Fruit fly (Drosophila melanogaster) whole organism, embryonic: Measurements from ENCODE around the gene CG8034.

Experiments
- Atf-2 ChIP-seq: fragments of 200-800 bp; sonication (Bioruptor generic); optimal IDR thresholded peaks from 2 replicates; lab custom pipeline; 2016; ENCODE audit warnings: missing biosample characterization, missing genetic modification characterization
- CG10366 ChIP-seq: fragments of 200-800 bp; sonication (Bioruptor generic); IDR thresholded peaks from 2 replicates; pipeline ENCODE4 v1.3.6; 2022; ENCODE audit warnings: missing biosample characterization, missing genetic modification characterization
- CG11085 ChIP-seq: fragments of 200-800 bp; sonication (Bioruptor generic); IDR thresholded peaks from 2 replicates; pipeline ENCODE4 v1.3.6; 2022; ENCODE audit warnings: missing biosample characterization, missing genetic modification characterization
- CG11247 ChIP-seq: fragments of 200-800 bp; sonication (Bioruptor generic); IDR thresholded peaks from 2 replicates; pipeline ENCODE4 v1.3.6; 2022; ENCODE audit warnings: missing biosample characterization, missing genetic modification characterization
- CG12299 ChIP-seq: fragments of 200-800 bp; sonication (Bioruptor generic); optimal IDR thresholded peaks from 2 replicates; lab custom pipeline; 2018; ENCODE audit warnings: missing biosample characterization, mild to moderate bottlenecking, missing genetic modification characterization
- CG12659 ChIP-seq: fragments of 200-800 bp; sonication (Bioruptor generic); optimal IDR thresholded peaks from 3 replicates; lab custom pipeline; 2017; ENCODE audit warnings: mild to moderate bottlenecking, missing biosample characterization, missing genetic modification reagents, missing genetic modification characterization
- CG13894 ChIP-seq: fragments of 200-800 bp; sonication (Bioruptor generic); optimal IDR thresholded peaks from 3 replicates; lab custom pipeline; 2018; ENCODE audit warnings: missing biosample characterization, mild to moderate bottlenecking, missing genetic modification characterization, moderate library complexity
- CG14441 ChIP-seq: fragments of 200-800 bp; sonication (Bioruptor generic); IDR thresholded peaks from 2 replicates; pipeline ENCODE4 v1.3.6; 2022; ENCODE audit warnings: missing biosample characterization, missing genetic modification characterization
- CG14710 ChIP-seq: fragments of 200-800 bp; sonication (Bioruptor generic); optimal IDR thresholded peaks from 3 replicates; lab custom pipeline; 2019; ENCODE audit warnings: missing biosample characterization, mild to moderate bottlenecking, missing genetic modification characterization, moderate library complexity
- CG14860 ChIP-seq: fragments of 200-800 bp; sonication (Bioruptor generic); IDR thresholded peaks from 3 replicates; pipeline ENCODE4 v1.3.6; 2022; ENCODE audit warnings: missing biosample characterization, missing genetic modification characterization; ENCODE audit not compliant: partially characterized antibody
- CG1602 ChIP-seq: fragments of 200-800 bp; sonication (Bioruptor generic); optimal IDR thresholded peaks from 3 replicates; lab custom pipeline; 2016; ENCODE audit warnings: missing biosample characterization, missing genetic modification characterization
- CG18619 ChIP-seq: fragments of 200-800 bp; sonication (Bioruptor generic); optimal IDR thresholded peaks from 3 replicates; lab custom pipeline; 2017; ENCODE audit warnings: missing biosample characterization, mild to moderate bottlenecking, missing genetic modification characterization
- CG5180 ChIP-seq: fragments of 200-800 bp; sonication (Bioruptor generic); optimal IDR thresholded peaks from 3 replicates; lab custom pipeline; 2017; ENCODE audit warnings: missing biosample characterization, missing genetic modification characterization, mild to moderate bottlenecking, moderate library complexity, missing genetic modification reagents
- CG6854 ChIP-seq: fragments of 200-800 bp; sonication (Bioruptor generic); optimal IDR thresholded peaks from 3 replicates; lab custom pipeline; 2017; ENCODE audit warnings: missing biosample characterization, mild to moderate bottlenecking, missing genetic modification characterization
- CG8281 ChIP-seq: fragments of 200-800 bp; sonication (Bioruptor generic); optimal IDR thresholded peaks from 2 replicates; lab custom pipeline; 2018; ENCODE audit warnings: missing biosample characterization, mild to moderate bottlenecking, missing genetic modification characterization, moderate library complexity
- CG9876 ChIP-seq: fragments of 200-800 bp; sonication (Bioruptor generic); optimal IDR thresholded peaks from 2 replicates; lab custom pipeline; 2016; ENCODE audit warnings: missing biosample characterization, missing genetic modification characterization
- CHES-1-like ChIP-seq: fragments of 200-800 bp; sonication (Bioruptor generic); optimal IDR thresholded peaks from 2 replicates; lab custom pipeline; 2016; ENCODE audit warnings: missing biosample characterization, missing genetic modification characterization
- CTCF ChIP-seq: fragments of 200-800 bp; sonication (Bioruptor generic); optimal IDR thresholded peaks from 2 replicates; lab custom pipeline; 2017; ENCODE audit warnings: missing biosample characterization, mild to moderate bottlenecking, missing genetic modification characterization, moderate library complexity
- Camta ChIP-seq: fragments of 200-800 bp; sonication (Bioruptor generic); optimal IDR thresholded peaks from 2 replicates; lab custom pipeline; 2016; ENCODE audit warnings: missing biosample characterization, missing genetic modification characterization
- D19A ChIP-seq: fragments of 200-800 bp; optimal IDR thresholded peaks from 3 replicates; lab custom pipeline; 2019; ENCODE audit warnings: missing biosample characterization, mild to moderate bottlenecking, missing genetic modification characterization, moderate library complexity
- Gsc ChIP-seq: fragments of 200-800 bp; sonication (Bioruptor generic); IDR thresholded peaks from 2 replicates; pipeline ENCODE4 v1.3.6; 2022; ENCODE audit warnings: missing biosample characterization, missing genetic modification characterization
- HmgD ChIP-seq: fragments of 200-800 bp; sonication (Bioruptor generic); optimal IDR thresholded peaks from 3 replicates; lab custom pipeline; 2016; ENCODE audit warnings: missing biosample characterization, missing genetic modification characterization
- Med ChIP-seq: fragments of 200-800 bp; sonication (Bioruptor generic); peaks from one replicate; lab custom pipeline; 2016; ENCODE audit warnings: missing biosample characterization, missing genetic modification characterization, mild to moderate bottlenecking, inconsistent platforms, moderate library complexity
- Meics ChIP-seq: fragments of 200-800 bp; sonication (Bioruptor generic); optimal IDR thresholded peaks from 2 replicates; lab custom pipeline; 2017; ENCODE audit warnings: missing biosample characterization, mild to moderate bottlenecking, missing genetic modification characterization
- Sry-δ ChIP-seq: fragments of 200-800 bp; sonication (Bioruptor generic); optimal IDR thresholded peaks from 2 replicates; lab custom pipeline; 2016; ENCODE audit warnings: missing biosample characterization, missing genetic modification characterization
- Stat92E ChIP-seq, 3 experiments: fragments of >200 bp in 2 of 3; fragments of 200-800 bp in 1 of 3; sonication (Bioruptor generic) in 1 of 3; optimal IDR thresholded peaks; 2 replicates each; lab custom pipeline; 2017 to 2019; ENCODE audit warnings: missing biosample characterization in 3 of 3, missing genetic modification characterization in 3 of 3, mild to moderate bottlenecking in 1 of 3, moderate library complexity in 1 of 3
- Xrp1 ChIP-seq: fragments of 200-800 bp; sonication (Bioruptor generic); IDR thresholded peaks from 2 replicates; pipeline ENCODE4 v1.3.6; 2022; ENCODE audit warnings: missing biosample characterization, missing genetic modification characterization
- amos ChIP-seq: fragments of 200-800 bp; sonication (Bioruptor generic); IDR thresholded peaks from 2 replicates; pipeline ENCODE4 v1.3.6; 2022; ENCODE audit warnings: missing biosample characterization, missing genetic modification characterization; ENCODE audit not compliant: partially characterized antibody
- aop ChIP-seq: fragments of 200-800 bp; sonication (Bioruptor generic); IDR thresholded peaks from 2 replicates; pipeline ENCODE4 v1.3.6; 2022; ENCODE audit warnings: missing biosample characterization, missing genetic modification characterization
- crc ChIP-seq: fragments of 200-800 bp; sonication (Bioruptor generic); optimal IDR thresholded peaks from 2 replicates; lab custom pipeline; 2016; ENCODE audit warnings: missing biosample characterization, missing genetic modification characterization
- danr ChIP-seq: fragments of 200-800 bp; sonication (Bioruptor generic); IDR thresholded peaks from 2 replicates; pipeline ENCODE4 v1.3.6; 2022; ENCODE audit warnings: missing biosample characterization, missing genetic modification characterization
- dmrt11E ChIP-seq: fragments of 200-800 bp; sonication (Bioruptor generic); optimal IDR thresholded peaks from 3 replicates; lab custom pipeline; 2018; ENCODE audit warnings: missing biosample characterization, mild to moderate bottlenecking, missing genetic modification characterization, moderate library complexity
- en ChIP-seq: fragments of 200-800 bp; sonication (Bioruptor generic); optimal IDR thresholded peaks from 2 replicates; lab custom pipeline; 2016; ENCODE audit warnings: missing biosample characterization, missing genetic modification characterization
- exex ChIP-seq: fragments of 200-800 bp; sonication (Bioruptor generic); optimal IDR thresholded peaks from 4 replicates; lab custom pipeline; 2018; ENCODE audit warnings: missing biosample characterization, mild to moderate bottlenecking, missing genetic modification characterization, moderate library complexity
- fd96Cb ChIP-seq: fragments of 200-800 bp; sonication (Bioruptor generic); optimal IDR thresholded peaks from 2 replicates; lab custom pipeline; 2018; ENCODE audit warnings: missing biosample characterization, mild to moderate bottlenecking, missing genetic modification characterization, moderate library complexity
- gsb ChIP-seq: fragments of 200-800 bp; sonication (Bioruptor generic); IDR thresholded peaks from 2 replicates; pipeline ENCODE4 v1.3.6; 2022; ENCODE audit warnings: missing biosample characterization, missing genetic modification characterization
- gsb-n ChIP-seq: fragments of 200-800 bp; sonication (Bioruptor generic); optimal IDR thresholded peaks from 3 replicates; lab custom pipeline; 2018; ENCODE audit warnings: missing biosample characterization, mild to moderate bottlenecking, missing genetic modification characterization
- hkb ChIP-seq, 2 experiments: fragments of 200-800 bp in 1 of 2; fragments of >200 bp in 1 of 2; sonication (Bioruptor generic) in 1 of 2; IDR thresholded peaks in 1 of 2; optimal IDR thresholded peaks in 1 of 2; 2 replicates each; pipeline versions ENCODE4 v1.3.6 to Lab custom; 2017 to 2022; ENCODE audit warnings: missing biosample characterization in 1 of 2, missing genetic modification characterization in 1 of 2
- lola ChIP-seq, 3 experiments: fragments of >200 bp in 2 of 3; fragments of 200-800 bp in 1 of 3; sonication (Bioruptor generic) in 1 of 3; optimal IDR thresholded peaks; 2 replicates each; lab custom pipeline; 2017 to 2019; ENCODE audit warnings: missing biosample characterization in 3 of 3, missing genetic modification characterization in 3 of 3, mild to moderate bottlenecking in 1 of 3, moderate library complexity in 1 of 3
- nom ChIP-seq: fragments of 200-800 bp; sonication (Bioruptor generic); optimal IDR thresholded peaks from 2 replicates; lab custom pipeline; 2017; ENCODE audit warnings: missing biosample characterization, missing genetic modification characterization, mild to moderate bottlenecking, moderate library complexity, missing genetic modification reagents
- pan ChIP-seq, 4 experiments: fragments of >200 bp in 3 of 4; fragments of 200-800 bp in 1 of 4; sonication (Bioruptor generic) in 1 of 4; optimal IDR thresholded peaks in 3 of 4; IDR thresholded peaks in 1 of 4; 2 replicates each; pipeline versions ENCODE4 v1.3.6 to Lab custom; 2017 to 2022; ENCODE audit warnings: missing biosample characterization in 2 of 4, missing genetic modification characterization in 2 of 4, mixed read lengths in 1 of 4
- repo ChIP-seq: fragments of 200-800 bp; sonication (Bioruptor generic); optimal IDR thresholded peaks from 2 replicates; lab custom pipeline; 2016; ENCODE audit warnings: missing biosample characterization, missing genetic modification characterization
- schlank ChIP-seq: fragments of 200-800 bp; sonication (Bioruptor generic); optimal IDR thresholded peaks from 2 replicates; lab custom pipeline; 2018; ENCODE audit warnings: missing biosample characterization, mild to moderate bottlenecking, missing genetic modification characterization
- scrt ChIP-seq: fragments of 200-800 bp; sonication (Bioruptor generic); optimal IDR thresholded peaks from 2 replicates; lab custom pipeline; 2018; ENCODE audit warnings: missing biosample characterization, mild to moderate bottlenecking, missing genetic modification characterization, moderate library complexity
- sens ChIP-seq: fragments of 200-800 bp; sonication (Bioruptor generic); peaks from one replicate; lab custom pipeline; 2016; ENCODE audit warnings: missing biosample characterization, missing genetic modification characterization
- seq ChIP-seq: fragments of 200-800 bp; sonication (Bioruptor generic); IDR thresholded peaks from 2 replicates; pipeline ENCODE4 v1.3.6; 2022; ENCODE audit warnings: missing biosample characterization, missing genetic modification characterization
- vfl ChIP-seq: fragments of 200-800 bp; sonication (Bioruptor generic); optimal IDR thresholded peaks from 2 replicates; lab custom pipeline; 2016; ENCODE audit warnings: missing biosample characterization, missing genetic modification characterization
- wor ChIP-seq: fragments of 200-800 bp; sonication (Bioruptor generic); IDR thresholded peaks from 2 replicates; pipeline ENCODE4 v1.3.6; 2022; ENCODE audit warnings: missing biosample characterization, missing genetic modification characterization

Gene CG8034

DNA sequence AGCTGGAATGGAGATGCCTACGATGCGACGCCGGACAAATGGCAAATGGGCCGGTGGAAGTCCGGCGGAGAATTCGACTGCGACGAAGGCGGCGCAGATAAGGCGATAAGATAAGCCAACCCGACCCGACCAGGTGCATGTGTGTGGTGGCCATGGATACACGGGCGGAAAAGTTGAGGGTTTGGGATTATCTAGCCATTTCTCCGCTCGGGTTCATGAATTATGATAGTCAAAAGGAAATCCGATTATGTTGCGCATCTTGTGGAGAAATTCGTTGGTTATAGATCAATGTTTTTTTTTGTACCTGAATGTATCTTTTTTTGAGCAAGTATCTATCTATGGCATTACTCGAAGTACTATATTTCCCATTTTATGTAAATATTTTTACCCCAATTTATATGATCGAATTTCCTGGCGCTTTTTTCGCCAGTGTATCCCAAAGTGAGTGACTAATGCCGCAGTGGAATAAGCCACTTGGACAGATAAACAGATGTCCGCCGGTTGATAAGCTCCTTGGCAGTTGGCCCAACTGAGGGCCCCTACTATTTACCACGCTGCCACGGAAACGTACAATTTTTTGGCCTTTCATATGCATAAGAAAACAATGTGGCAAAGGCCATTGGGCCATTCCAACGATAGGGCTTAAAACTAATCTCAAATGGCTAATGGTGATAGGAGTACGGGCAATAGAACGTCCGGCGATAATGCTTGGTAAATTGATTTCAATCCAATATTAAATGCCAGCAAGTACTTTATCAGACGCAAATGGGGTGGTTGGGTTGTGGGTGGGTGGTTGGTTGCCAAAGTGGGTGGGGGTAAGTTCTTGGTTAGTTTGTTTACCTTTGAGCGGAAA lies 50.5 kb downstream of the CG8034 start, which contains the start of gene CG7992 (continued):
- TF ChIP-seq Stat92E (GFP tag; optimal IDR thresholded peaks at IDR 0.05; lab: Kevin White, UChicago) (no peak), seq (GFP tag; lab: Robert Waterston, UW) (no peak; the same call in 1 of the 2 replicates), Camta (GFP tag; lab: Kevin White, UChicago) (peak; percentile 16), vfl (GFP tag; lab: Kevin White, UChicago) (peak; percentile 12), sens (GFP tag; lab: Kevin White, UChicago) (peak; percentile 89), exex (peak; percentile 99), Gsc (GFP tag; lab: Robert Waterston, UW) (no peak), en (GFP tag; lab: Kevin White, UChicago) (no peak), Med (GFP tag; lab: Kevin White, UChicago) (peak; percentile 87), CG14710 (tag; lab: Kevin White, UChicago) (peak; percentile 1), CG11085 (no peak), CG5180 (peak; percentile 51), repo (GFP tag; lab: Kevin White, UChicago) (peak; percentile 34), CG18619 (GFP tag; lab: Kevin White, UChicago) (peak; percentile 46), gsb (GFP tag; lab: Robert Waterston, UW) (no peak), CG14860 (GFP tag; lab: Robert Waterston, UW) (no peak), dmrt11E (tag; lab: Kevin White, UChicago) (no peak), CG12659 (GFP tag; lab: Kevin White, UChicago) (peak; percentile 64), lola (GFP tag; optimal IDR thresholded peaks at IDR 0.05; lab: Kevin White, UChicago) (peak in 1 of 3 experiments; percentile 20), schlank (tag; lab: Kevin White, UChicago) (peak; percentile 5), hkb (optimal IDR thresholded peaks at IDR 0.05; lab: Kevin White, UChicago) (no peak), hkb (GFP tag; IDR thresholded peaks at IDR 0.05; lab: Robert Waterston, UW) (peak; percentile 58; the same call in 1 of the 2 replicates), CG10366 (GFP tag; lab: Robert Waterston, UW) (peak; percentile 23; the same call in 1 of the 2 replicates), CG13894 (tag; lab: Kevin White, UChicago) (peak; percentile 4), gsb-n (tag; lab: Kevin White, UChicago) (no peak), CG11247 (GFP tag; lab: Robert Waterston, UW) (no peak), crc (GFP tag; lab: Kevin White, UChicago) (peak; percentile 51), wor (GFP tag; lab: Robert Waterston, UW) (no peak), D19A (no peak), CTCF (no peak), CG6854 (GFP tag; lab: Kevin White, UChicago) (peak; percentile 47), amos (GFP tag; lab: Robert Waterston, UW) (no peak), fd96Cb (tag; lab: Kevin White, UChicago) (peak; percentile 45), CG12299 (peak; percentile 43), Meics (GFP tag; lab: Kevin White, UChicago) (peak; percentile 71), aop (GFP tag; lab: Robert Waterston, UW) (no peak), nom (GFP tag; lab: Kevin White, UChicago) (no peak), scrt (GFP tag; lab: Kevin White, UChicago) (peak; percentile 49), Atf-2 (GFP tag; lab: Kevin White, UChicago) (peak; percentile 0), Xrp1 (GFP tag; lab: Robert Waterston, UW) (peak; percentile 24; the same call in 1 of the 2 replicates), CHES-1-like (GFP tag; lab: Kevin White, UChicago) (peak; percentile 74), pan (optimal IDR thresholded peaks at IDR 0.05; lab: Kevin White, UChicago) (no peak), pan (GFP tag; optimal IDR thresholded peaks at IDR 0.05 in 1 of 2, IDR thresholded peaks at IDR 0.05 in 1 of 2) (peak in 1 of 2 experiments; percentile 51), CG8281 (peak; percentile 2), HmgD (GFP tag; lab: Kevin White, UChicago) (no peak), CG14441 (GFP tag; lab: Robert Waterston, UW) (peak; percentile 51; the same call in 1 of the 2 replicates), danr (GFP tag; lab: Robert Waterston, UW) (no peak), Sry-δ (peak; percentile 15), CG1602 (GFP tag; lab: Kevin White, UChicago) (peak; percentile 35), CG9876 (peak; percentile 10)
